Worm (Caenorhabditis elegans) whole organism, young adult: ENCODE data around the gene hrpu-1.

Experiments
- F23B12.7 ChIP-seq: sonication (generic microtip); optimal IDR thresholded peaks from 2 replicates; lab custom pipeline; 2017; ENCODE audit warnings: missing genetic modification characterization, mild to moderate bottlenecking, missing compliant biosample characterization, antibody characterized with exemption, moderate library complexity; ENCODE audit not compliant: insufficient read depth
- Y67H2A.10 ChIP-seq: fragments of 200-800 bp; sonication (Bioruptor generic); conservative IDR thresholded peaks from 2 replicates; pipeline ENCODE4 v1.3.6; 2022; ENCODE audit warnings: missing genetic modification reagents, missing genetic modification characterization, missing compliant biosample characterization
- ama-1 ChIP-seq, 3 experiments: fragments of 150-350 bp in 1 of 3; sonication (generic microtip) in 2 of 3; optimal IDR thresholded peaks; 2 replicates each; lab custom pipeline; 2014 to 2018; ENCODE audit warnings: missing biosample characterization in 2 of 3, missing genetic modification characterization in 2 of 3, missing genetic modification reagents in 2 of 3
- cebp-1 ChIP-seq, 2 experiments: fragments of 200-800 bp in 1 of 2; sonication (Bioruptor generic) in 1 of 2; sonication (generic microtip) in 1 of 2; IDR thresholded peaks in 1 of 2; optimal IDR thresholded peaks in 1 of 2; 2 replicates each; pipeline versions ENCODE4 v1.3.6 to Lab custom; 2017 to 2022; ENCODE audit warnings: missing compliant biosample characterization in 2 of 2, missing genetic modification characterization in 2 of 2, mild to moderate bottlenecking in 1 of 2, missing genetic modification reagents in 1 of 2, moderate library complexity in 1 of 2
- chd-7 ChIP-seq: sonication (generic microtip); optimal IDR thresholded peaks from 2 replicates; lab custom pipeline; 2016; ENCODE audit warnings: mild to moderate bottlenecking, missing genetic modification characterization, moderate library complexity, missing compliant biosample characterization
- hrde-1 ChIP-seq: sonication (generic microtip); optimal IDR thresholded peaks from 2 replicates; lab custom pipeline; 2016; ENCODE audit warnings: missing genetic modification characterization, mild to moderate bottlenecking, missing compliant biosample characterization, moderate library complexity, missing genotype, missing genetic modification reagents, borderline replicate concordance
- lin-54 ChIP-seq: fragments of 200-800 bp; sonication (Bioruptor generic); optimal IDR thresholded peaks from 2 replicates; lab custom pipeline; 2018; ENCODE audit warnings: mild to moderate bottlenecking, missing genetic modification characterization, missing compliant biosample characterization
- rcor-1 ChIP-seq: fragments of 200-800 bp; sonication (Bioruptor generic); IDR thresholded peaks from 2 replicates; pipeline ENCODE4 v1.3.6; 2022; ENCODE audit warnings: missing genetic modification reagents, missing genetic modification characterization, missing compliant biosample characterization
- sea-2 ChIP-seq: fragments of 200-800 bp; sonication (Bioruptor generic); IDR thresholded peaks from 2 replicates; pipeline ENCODE4 v1.3.6; 2022; ENCODE audit warnings: missing genetic modification characterization, missing compliant biosample characterization
- unc-62 ChIP-seq: fragments of 150-350 bp; optimal IDR thresholded peaks from 2 replicates; lab custom pipeline; 2014; ENCODE audit warnings: missing biosample characterization, missing genetic modification reagents, missing genetic modification characterization

- TF ChIP-seq Y67H2A.10 (GFP tag; lab: Robert Waterston, UW) (no peak), unc-62 (GFP tag; lab: Kevin White, UChicago) (no peak), lin-54 (GFP tag; lab: Kevin White, UChicago) (peak; percentile 18), rcor-1 (no peak), cebp-1 (GFP tag; IDR thresholded peaks at IDR 0.05; lab: Robert Waterston, UW) (no peak), cebp-1 (tag; optimal IDR thresholded peaks at IDR 0.05; lab: Kevin White, UChicago) (no peak), sea-2 (GFP tag; lab: Robert Waterston, UW) (no peak), chd-7 (no peak), ama-1 (optimal IDR thresholded peaks at IDR 0.05; lab: Kevin White, UChicago) (no peak), ama-1 (GFP tag; optimal IDR thresholded peaks at IDR 0.05; lab: Kevin White, UChicago) (no peak), F23B12.7 (tag; lab: Kevin White, UChicago) (no peak), hrde-1 (tag; lab: Kevin White, UChicago) (no peak)
Observed at ce11 chrIV:15029565-15029964, 9.9 kb upstream of the hrpu-1 start.
